Fruit fly (Drosophila melanogaster) whole organism, larva: ENCODE results near the gene GramD1B.
A peak's percentile ranks its signal among the peaks of the same experiment; 100 is the strongest.

Experiments used
- noc ChIP-seq: fragments of 200-800 bp; sonication (Bioruptor generic); optimal IDR thresholded peaks from 3 replicates; lab custom pipeline; 2019; ENCODE audit warnings: missing biosample characterization, mild to moderate bottlenecking, missing genetic modification characterization, moderate library complexity

GramD1B gene

dm6 chr2L:3369083-3369653, 4.0 kb downstream of the GramD1B start:
- peak; percentile 66 for TF ChIP-seq noc

DNA sequence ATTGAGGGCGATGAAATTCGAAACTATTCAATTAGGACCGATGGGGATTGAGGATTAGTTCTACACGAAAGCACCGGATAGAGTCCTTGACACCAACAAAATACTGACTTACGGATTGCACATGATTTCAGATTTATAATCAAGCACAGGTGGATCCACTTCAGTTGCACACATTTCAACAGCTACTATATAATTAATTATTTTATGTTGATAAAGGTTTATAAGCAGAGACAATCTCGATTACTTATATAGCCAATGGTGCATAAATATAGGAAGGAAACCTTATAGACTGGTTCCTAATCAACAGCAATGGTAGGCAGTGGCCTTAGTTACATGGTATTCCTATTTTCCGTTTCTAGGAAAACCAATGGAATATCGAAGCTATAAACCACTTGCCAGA, 4.7 kb downstream of the GramD1B start:
- TF ChIP-seq noc = no peak

DNA sequence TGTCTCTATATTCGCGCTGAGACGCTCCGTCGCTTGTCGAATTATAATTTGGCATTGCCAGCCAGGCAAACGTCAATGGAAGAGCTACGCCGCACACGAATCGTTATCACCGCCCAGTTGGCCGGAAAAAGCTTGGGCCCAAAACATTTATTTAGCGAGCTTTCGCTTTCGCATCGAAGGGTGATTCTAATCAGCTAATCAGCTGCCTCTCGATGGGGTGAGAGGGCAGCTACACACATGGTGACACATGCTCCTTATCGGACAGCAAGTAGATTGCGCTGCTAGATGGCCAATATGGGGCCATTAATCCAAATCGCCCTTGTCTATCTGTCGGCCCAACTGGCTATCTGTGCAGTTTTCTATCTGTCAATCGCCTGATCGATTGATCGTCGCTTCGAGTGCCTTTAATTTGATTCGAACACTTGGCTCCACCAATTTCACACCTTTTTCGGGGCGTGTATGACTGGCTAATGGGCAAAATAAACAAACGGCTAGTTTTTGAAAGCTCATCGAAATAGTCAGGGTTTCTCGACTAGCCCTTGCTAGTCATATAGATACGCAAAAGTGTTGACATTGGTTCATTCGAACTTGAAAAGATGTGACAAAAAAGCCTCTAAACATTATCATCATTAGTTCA, 7.0 kb downstream of the GramD1B start:
- TF ChIP-seq noc = peak; percentile 84

- no peak for TF ChIP-seq noc
Observed at dm6 chr2L:3361821-3362220, 11.4 kb downstream of the GramD1B start.

DNA sequence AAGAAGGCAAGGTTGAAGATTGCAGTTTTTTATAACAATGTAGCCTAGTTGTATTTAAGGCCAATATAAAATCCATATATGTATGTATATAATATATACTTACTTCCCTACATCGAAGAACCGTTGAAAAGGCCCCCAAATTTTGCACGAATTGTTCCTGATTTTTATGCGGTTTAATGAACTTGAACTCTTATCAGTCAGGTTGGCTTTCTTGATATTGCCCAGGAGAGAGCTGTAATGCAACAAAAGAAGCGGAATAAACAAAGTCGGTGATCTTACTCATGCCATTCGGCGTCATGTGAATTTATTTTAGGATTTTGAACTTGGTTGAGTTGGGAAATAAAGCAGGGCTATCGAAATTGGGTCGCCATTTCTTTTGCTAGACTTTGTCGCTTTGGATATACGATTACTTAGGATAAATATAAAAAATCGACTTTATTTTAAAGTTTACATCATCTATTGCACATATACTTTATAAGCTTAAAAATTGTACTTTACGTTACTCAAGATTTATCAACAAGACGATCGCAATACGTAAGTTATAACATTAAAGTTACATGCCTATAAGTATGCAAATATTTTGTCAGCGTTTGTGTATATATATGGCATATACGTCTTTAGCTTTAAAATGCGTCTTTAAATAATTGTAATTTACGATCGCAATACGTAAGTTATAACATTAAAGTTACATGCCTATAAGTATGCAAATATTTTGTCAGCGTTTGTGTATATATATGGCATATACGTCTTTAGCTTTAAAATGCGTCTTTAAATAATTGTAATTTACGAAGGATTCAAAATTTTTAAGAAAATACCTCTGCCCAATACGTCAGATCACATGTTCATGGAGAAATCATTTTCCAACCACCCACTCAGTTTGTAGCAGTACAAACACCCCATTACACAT, 16.1 kb downstream of the GramD1B start, which contains the start of gene CG8838:
Gene CG8838, plus strand, starts transcription at position 857 of the 907 bp plus-strand sequence.
- TF ChIP-seq noc = peak; percentile 60

dm6 chr2L:3356193-3356645, 17.0 kb downstream of the GramD1B start:
- peak; percentile 77 for TF ChIP-seq noc

DNA sequence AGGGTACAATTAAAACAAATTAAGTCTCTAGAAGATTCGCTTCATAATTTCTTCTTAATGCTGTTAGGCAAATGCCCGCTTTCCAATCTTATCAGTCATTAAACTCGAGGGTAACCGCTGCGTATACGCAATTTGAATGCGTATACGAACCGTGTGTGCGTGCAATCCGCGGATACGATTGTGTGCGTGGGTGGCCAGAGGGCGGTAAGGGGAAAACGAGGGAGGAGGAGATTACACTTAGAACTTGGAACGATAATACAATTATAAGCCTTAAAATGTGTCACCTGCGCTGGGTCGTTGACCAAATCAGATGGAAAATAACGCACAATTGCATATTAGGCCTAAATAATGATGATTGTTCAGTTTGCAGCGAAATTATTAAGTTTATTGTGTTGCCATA, 17.4 kb downstream of the GramD1B start:
- no peak for TF ChIP-seq noc

- peak; percentile 97 for TF ChIP-seq noc
Observed at dm6 chr2L:3354642-3355380, 18.4 kb downstream of the GramD1B start, which contains the start of gene E23. Gene E23, minus strand, starts transcription at chr2L:3354829.

DNA sequence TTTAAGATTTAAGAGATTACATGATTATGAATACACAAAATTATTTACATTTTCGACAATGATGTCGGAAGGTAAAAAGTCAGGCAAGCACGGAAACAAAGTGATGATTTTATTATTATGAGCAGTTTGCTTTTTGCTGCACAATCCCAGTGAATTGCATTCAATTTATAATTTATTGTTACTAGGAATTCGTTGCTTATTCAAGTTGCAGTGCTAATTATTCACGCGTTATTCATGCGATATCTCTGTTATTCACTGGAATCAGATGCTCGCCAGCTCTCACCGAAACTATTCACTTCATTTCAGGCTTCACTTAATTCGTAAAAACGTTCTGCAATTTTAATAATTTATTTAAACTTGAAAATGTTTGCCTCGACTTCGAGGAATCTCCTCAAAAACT, 19.4 kb downstream of the GramD1B start:
- no peak for TF ChIP-seq noc

- no peak for TF ChIP-seq noc
Observed at dm6 chr2L:3352927-3353326, 20.2 kb downstream of the GramD1B start.

- no peak for TF ChIP-seq noc
Observed at dm6 chr2L:3351575-3352219, 21.5 kb downstream of the GramD1B start.

- TF ChIP-seq noc = no peak
Observed at dm6 chr2L:3348146-3348747, 24.9 kb downstream of the GramD1B start.

- no peak for TF ChIP-seq noc
Observed at dm6 chr2L:3346483-3346839, 26.7 kb downstream of the GramD1B start.

DNA sequence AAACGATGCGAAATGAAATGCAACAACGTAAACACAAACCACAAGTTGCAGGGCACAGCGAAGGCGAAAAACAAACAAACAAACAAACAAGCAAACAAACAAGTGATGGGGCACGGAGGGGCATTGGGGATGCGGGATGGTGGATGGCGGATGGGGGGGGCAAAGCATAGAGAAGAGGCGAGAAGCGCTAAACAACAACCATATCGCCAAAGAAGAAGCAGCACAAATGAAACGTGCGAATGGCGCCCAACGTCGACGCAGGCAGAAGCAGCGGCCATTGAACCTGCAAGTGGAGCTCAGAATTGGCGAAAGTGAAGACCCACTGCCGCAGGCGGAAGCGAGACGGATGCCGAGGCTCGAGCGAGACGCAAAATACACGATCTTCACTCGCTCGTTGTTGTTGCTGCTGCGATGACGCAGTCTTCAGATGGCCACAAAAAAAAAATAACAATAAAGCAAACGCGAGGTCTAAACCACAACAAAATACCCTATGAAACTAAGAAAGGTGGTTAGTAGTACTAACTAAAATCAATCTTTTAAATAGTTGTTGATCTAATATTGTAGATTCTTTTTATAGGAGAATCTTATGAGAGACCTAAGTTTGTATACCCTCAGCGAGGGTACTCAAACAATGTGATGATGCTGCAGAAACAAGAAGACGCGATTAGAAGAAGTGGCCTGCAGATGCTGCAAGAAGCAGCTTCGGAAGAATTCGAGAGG, 27.2 kb downstream of the GramD1B start:
- no peak for TF ChIP-seq noc

dm6 chr2L:3342369-3342768, 30.8 kb downstream of the GramD1B start:
- no peak for TF ChIP-seq noc
